Fruit fly (Drosophila melanogaster) whole organism, embryonic: Measurements from ENCODE around the gene CG10341.

Source experiments
- Aef1 ChIP-seq: fragments of 200-800 bp; sonication (Bioruptor generic); IDR thresholded peaks from 3 replicates; pipeline ENCODE4 v1.3.6; 2022; ENCODE audit warnings: missing biosample characterization, missing genetic modification characterization
- Awh ChIP-seq: fragments of 200-800 bp; sonication (Bioruptor generic); IDR thresholded peaks from 2 replicates; pipeline ENCODE4, ENCODE4 v1.3.6; 2022; ENCODE audit warnings: missing biosample characterization, missing genetic modification characterization
- CG10654 ChIP-seq: fragments of 200-800 bp; sonication (Bioruptor generic); optimal IDR thresholded peaks from 2 replicates; lab custom pipeline; 2016; ENCODE audit warnings: missing biosample characterization, missing genetic modification characterization
- CG11085 ChIP-seq: fragments of 200-800 bp; sonication (Bioruptor generic); IDR thresholded peaks from 2 replicates; pipeline ENCODE4 v1.3.6; 2022; ENCODE audit warnings: missing biosample characterization, missing genetic modification characterization
- CG12155 ChIP-seq: fragments of 200-800 bp; sonication (Bioruptor generic); optimal IDR thresholded peaks from 3 replicates; lab custom pipeline; 2016; ENCODE audit warnings: missing biosample characterization, missing genetic modification characterization
- CG12391 ChIP-seq: fragments of 200-800 bp; sonication (Bioruptor generic); optimal IDR thresholded peaks from 3 replicates; lab custom pipeline; 2018; ENCODE audit warnings: missing biosample characterization, mild to moderate bottlenecking, missing genetic modification characterization, moderate library complexity
- CG13624 ChIP-seq: fragments of 200-800 bp; sonication (Bioruptor generic); optimal IDR thresholded peaks from 2 replicates; lab custom pipeline; 2016; ENCODE audit warnings: missing biosample characterization, missing genetic modification characterization
- CG14050 ChIP-seq: fragments of 200-800 bp; sonication (Bioruptor generic); IDR thresholded peaks from 3 replicates; pipeline ENCODE4 v1.3.6; 2022; ENCODE audit warnings: missing biosample characterization, missing genetic modification characterization
- CG14441 ChIP-seq: fragments of 200-800 bp; sonication (Bioruptor generic); IDR thresholded peaks from 2 replicates; pipeline ENCODE4 v1.3.6; 2022; ENCODE audit warnings: missing biosample characterization, missing genetic modification characterization
- CG14667 ChIP-seq: fragments of 200-800 bp; sonication (Bioruptor generic); IDR thresholded peaks from 2 replicates; pipeline ENCODE4 v1.3.6; 2022; ENCODE audit warnings: missing biosample characterization, missing genetic modification characterization
- CG14710 ChIP-seq: fragments of 200-800 bp; sonication (Bioruptor generic); optimal IDR thresholded peaks from 3 replicates; lab custom pipeline; 2019; ENCODE audit warnings: missing biosample characterization, mild to moderate bottlenecking, missing genetic modification characterization, moderate library complexity
- CG15514 ChIP-seq: fragments of 200-800 bp; sonication (Bioruptor generic); optimal IDR thresholded peaks from 3 replicates; lab custom pipeline; 2017; ENCODE audit warnings: missing biosample characterization, missing genetic modification characterization, mild to moderate bottlenecking, moderate library complexity, missing genetic modification reagents
- CG1832 ChIP-seq: fragments of 200-800 bp; sonication (Bioruptor generic); optimal IDR thresholded peaks from 2 replicates; lab custom pipeline; 2017; ENCODE audit warnings: missing biosample characterization, mild to moderate bottlenecking, missing genetic modification characterization, inconsistent platforms
- CG18619 ChIP-seq: fragments of 200-800 bp; sonication (Bioruptor generic); optimal IDR thresholded peaks from 3 replicates; lab custom pipeline; 2017; ENCODE audit warnings: missing biosample characterization, mild to moderate bottlenecking, missing genetic modification characterization
- CG31388 ChIP-seq: fragments of 200-800 bp; sonication (Bioruptor generic); optimal IDR thresholded peaks from 2 replicates; lab custom pipeline; 2016; ENCODE audit warnings: missing biosample characterization, missing genetic modification characterization
- CG32532 ChIP-seq: fragments of 200-800 bp; sonication (Bioruptor generic); IDR thresholded peaks from 2 replicates; pipeline ENCODE4 v1.3.6; 2022; ENCODE audit warnings: missing biosample characterization, missing genetic modification characterization
- CG3847 ChIP-seq: fragments of 200-800 bp; sonication (Bioruptor generic); IDR thresholded peaks from 2 replicates; pipeline ENCODE4 v1.3.6; 2022; ENCODE audit warnings: missing biosample characterization, missing genetic modification characterization
- CG6272 ChIP-seq: fragments of 200-800 bp; sonication (Bioruptor generic); IDR thresholded peaks from 2 replicates; pipeline ENCODE4 v1.3.6; 2022; ENCODE audit warnings: missing biosample characterization, missing genetic modification characterization
- CG6654 ChIP-seq: fragments of 200-800 bp; sonication (Bioruptor generic); optimal IDR thresholded peaks from 2 replicates; lab custom pipeline; 2017; ENCODE audit warnings: missing biosample characterization, mild to moderate bottlenecking, missing genetic modification characterization
- CG6791 ChIP-seq: fragments of 200-800 bp; sonication (Bioruptor generic); IDR thresholded peaks from 3 replicates; pipeline ENCODE4 v1.3.6; 2022; ENCODE audit warnings: missing biosample characterization, missing genetic modification characterization; ENCODE audit not compliant: partially characterized antibody
- CG6813 ChIP-seq: fragments of 200-800 bp; sonication (Bioruptor generic); optimal IDR thresholded peaks from 2 replicates; lab custom pipeline; 2017; ENCODE audit warnings: missing biosample characterization, missing genetic modification characterization, mild to moderate bottlenecking, moderate library complexity, missing genetic modification reagents
- D19A ChIP-seq: fragments of 200-800 bp; optimal IDR thresholded peaks from 3 replicates; lab custom pipeline; 2019; ENCODE audit warnings: missing biosample characterization, mild to moderate bottlenecking, missing genetic modification characterization, moderate library complexity
- HLH3B ChIP-seq: fragments of 200-800 bp; sonication (Bioruptor generic); IDR thresholded peaks from 2 replicates; pipeline ENCODE4 v1.3.6; 2022; ENCODE audit warnings: missing biosample characterization, missing genetic modification characterization
- HmgD ChIP-seq: fragments of 200-800 bp; sonication (Bioruptor generic); optimal IDR thresholded peaks from 3 replicates; lab custom pipeline; 2016; ENCODE audit warnings: missing biosample characterization, missing genetic modification characterization
- Meics ChIP-seq: fragments of 200-800 bp; sonication (Bioruptor generic); optimal IDR thresholded peaks from 2 replicates; lab custom pipeline; 2017; ENCODE audit warnings: missing biosample characterization, mild to moderate bottlenecking, missing genetic modification characterization
- Mrtf ChIP-seq: fragments of 200-800 bp; sonication (Bioruptor generic); IDR thresholded peaks from 3 replicates; pipeline ENCODE4 v1.3.6; 2022; ENCODE audit warnings: missing biosample characterization, missing genetic modification characterization
- Pdp1 ChIP-seq, 2 experiments: fragments of 200-800 bp; sonication (Bioruptor generic); optimal IDR thresholded peaks; 3 replicates each; lab custom pipeline; 2016; ENCODE audit warnings: missing biosample characterization in 2 of 2, missing genetic modification characterization in 2 of 2, mild to moderate bottlenecking in 1 of 2, moderate library complexity in 1 of 2
- Rx ChIP-seq: fragments of 200-800 bp; sonication (Bioruptor generic); IDR thresholded peaks from 2 replicates; pipeline ENCODE4 v1.3.6; 2022; ENCODE audit warnings: missing biosample characterization, missing genetic modification characterization
- Sox100B ChIP-seq: fragments of 200-800 bp; sonication (Bioruptor generic); optimal IDR thresholded peaks from 3 replicates; lab custom pipeline; 2018; ENCODE audit warnings: missing biosample characterization, mild to moderate bottlenecking, missing genetic modification characterization
- Trl ChIP-seq, 3 experiments: fragments of >200 bp in 2 of 3; fragments of 200-800 bp in 1 of 3; sonication (Bioruptor generic) in 1 of 3; optimal IDR thresholded peaks; 2 replicates in 1 of 3; 3 replicates in 2 of 3; lab custom pipeline; 2016 to 2017; ENCODE audit warnings: missing biosample characterization in 1 of 3, missing genetic modification characterization in 1 of 3
- Xbp1 ChIP-seq: fragments of 200-800 bp; sonication (Bioruptor generic); optimal IDR thresholded peaks from 3 replicates; lab custom pipeline; 2016; ENCODE audit warnings: missing biosample characterization, mild to moderate bottlenecking, missing genetic modification characterization
- amos ChIP-seq: fragments of 200-800 bp; sonication (Bioruptor generic); IDR thresholded peaks from 2 replicates; pipeline ENCODE4 v1.3.6; 2022; ENCODE audit warnings: missing biosample characterization, missing genetic modification characterization; ENCODE audit not compliant: partially characterized antibody
- az2 ChIP-seq: fragments of 200-800 bp; sonication (Bioruptor generic); optimal IDR thresholded peaks from 3 replicates; lab custom pipeline; 2016; ENCODE audit warnings: missing biosample characterization, missing genetic modification characterization
- crol ChIP-seq: fragments of 200-800 bp; sonication (Bioruptor generic); IDR thresholded peaks from 2 replicates; pipeline ENCODE4 v1.3.6; 2022; ENCODE audit warnings: missing biosample characterization, missing genetic modification characterization
- da ChIP-seq: fragments of 200-800 bp; sonication (Bioruptor generic); optimal IDR thresholded peaks from 2 replicates; lab custom pipeline; 2016; ENCODE audit warnings: missing biosample characterization, missing genetic modification characterization
- dimm ChIP-seq: fragments of 200-800 bp; sonication (Bioruptor generic); IDR thresholded peaks from 2 replicates; pipeline ENCODE4 v1.3.6; 2022; ENCODE audit warnings: missing biosample characterization, missing genetic modification characterization
- dpn ChIP-seq, 2 experiments: fragments of 200-800 bp; sonication (Bioruptor generic); optimal IDR thresholded peaks; 3 replicates each; lab custom pipeline; 2016; ENCODE audit warnings: missing biosample characterization in 2 of 2, missing genetic modification characterization in 2 of 2
- ems ChIP-seq: fragments of 200-800 bp; sonication (Bioruptor generic); optimal IDR thresholded peaks from 3 replicates; lab custom pipeline; 2016; ENCODE audit warnings: missing biosample characterization, missing genetic modification characterization
- gt ChIP-seq: fragments of 200-800 bp; sonication (Bioruptor generic); IDR thresholded peaks from 2 replicates; pipeline ENCODE4 v1.3.6; 2022; ENCODE audit warnings: missing biosample characterization, missing genetic modification characterization
- lmd ChIP-seq: fragments of 200-800 bp; sonication (Bioruptor generic); IDR thresholded peaks from 2 replicates; pipeline ENCODE4 v1.3.6; 2022; ENCODE audit warnings: missing biosample characterization, missing genetic modification characterization
- nmo ChIP-seq: fragments of 200-800 bp; sonication (Bioruptor generic); optimal IDR thresholded peaks from 2 replicates; lab custom pipeline; 2018; ENCODE audit warnings: missing biosample characterization, mild to moderate bottlenecking, missing genetic modification characterization, moderate library complexity
- phol ChIP-seq: fragments of 200-800 bp; sonication (Bioruptor generic); optimal IDR thresholded peaks from 3 replicates; lab custom pipeline; 2018; ENCODE audit warnings: missing biosample characterization, mild to moderate bottlenecking, missing genetic modification characterization, moderate library complexity
- pita ChIP-seq: fragments of 200-800 bp; sonication (Bioruptor generic); optimal IDR thresholded peaks from 2 replicates; lab custom pipeline; 2017; ENCODE audit warnings: missing biosample characterization, mild to moderate bottlenecking, missing genetic modification characterization
- pum ChIP-seq: fragments of 200-800 bp; sonication (Bioruptor generic); optimal IDR thresholded peaks from 2 replicates; lab custom pipeline; 2016; ENCODE audit warnings: missing biosample characterization, missing genetic modification characterization
- stwl ChIP-seq: fragments of 200-800 bp; sonication (Bioruptor generic); optimal IDR thresholded peaks from 3 replicates; lab custom pipeline; 2018; ENCODE audit warnings: missing biosample characterization, mild to moderate bottlenecking, missing genetic modification characterization, moderate library complexity
- tgo ChIP-seq: fragments of 200-800 bp; sonication (Bioruptor generic); IDR thresholded peaks from 3 replicates; pipeline ENCODE4 v1.3.6; 2022; ENCODE audit warnings: missing biosample characterization, missing genetic modification characterization
- unpg ChIP-seq: fragments of 200-800 bp; sonication (Bioruptor generic); optimal IDR thresholded peaks from 3 replicates; lab custom pipeline; 2018; ENCODE audit warnings: missing biosample characterization, mild to moderate bottlenecking, missing genetic modification characterization, moderate library complexity
- vnd ChIP-seq: fragments of 200-800 bp; sonication (Bioruptor generic); IDR thresholded peaks from 3 replicates; pipeline ENCODE4 v1.3.6; 2022; ENCODE audit warnings: missing biosample characterization, missing genetic modification characterization; ENCODE audit not compliant: partially characterized antibody

CG10341 gene

DNA sequence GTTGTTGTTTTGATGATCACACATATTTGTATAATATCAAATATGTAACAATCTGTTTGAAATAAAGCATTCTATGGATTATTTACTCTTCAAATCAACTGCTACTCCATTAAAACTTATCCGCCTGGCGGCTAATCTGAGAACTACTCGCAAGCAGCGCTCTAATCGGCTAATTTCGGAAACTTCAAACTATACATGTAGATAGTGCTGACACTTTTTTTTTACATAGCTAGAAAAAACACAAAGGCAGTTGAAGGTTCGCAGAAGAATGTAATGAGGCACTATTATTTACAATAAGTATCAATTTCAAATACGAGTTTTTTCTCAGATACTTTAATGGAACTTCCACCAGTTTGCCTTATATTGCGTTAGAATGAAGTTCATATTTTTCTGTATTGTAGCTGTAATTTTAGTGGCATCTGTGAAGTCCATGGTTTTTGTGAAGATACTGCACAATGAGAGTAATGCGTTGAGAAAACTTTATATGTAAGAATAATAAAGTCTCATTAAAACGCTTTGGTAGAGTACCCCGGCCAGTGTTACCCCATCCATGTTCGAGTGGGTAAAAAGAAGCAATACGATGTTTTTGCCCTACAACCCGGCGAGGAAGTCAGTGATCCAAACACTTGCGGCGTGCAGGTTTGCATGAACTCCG lies 32.4 kb upstream of the CG10341 start (continued):
- TF ChIP-seq Pdp1 (GFP tag; optimal IDR thresholded peaks at IDR 0.05; lab: Kevin White, UChicago) (peak in 1 of 2 experiments; percentile 58), nmo (GFP tag; lab: Kevin White, UChicago) (peak; percentile 53), CG14441 (peak; percentile 49; the same call in 1 of the 2 replicates), Mrtf (GFP tag; lab: Robert Waterston, UW) (peak; percentile 71; the same call in 2 of the 3 replicates), vnd (GFP tag; lab: Robert Waterston, UW) (0 out of 3 replicates have a peak, but pooled peaks have one; percentile 25), crol (GFP tag; lab: Robert Waterston, UW) (peak; percentile 36; the same call in 1 of the 2 replicates), pita (GFP tag; lab: Kevin White, UChicago) (peak; percentile 26), Aef1 (peak; percentile 47; the same call in 2 of the 3 replicates), CG3847 (peak; percentile 34), dpn (GFP tag; optimal IDR thresholded peaks at IDR 0.05; lab: Kevin White, UChicago) (peak; percentile 45 to 57), CG32532 (peak; percentile 85), Awh (peak; percentile 34; the same call in 1 of the 2 replicates), da (GFP tag; lab: Kevin White, UChicago) (peak; percentile 25), CG6791 (GFP tag; lab: Robert Waterston, UW) (peak; percentile 12; the same call in 1 of the 3 replicates), tgo (peak; percentile 50), Xbp1 (peak; percentile 82), stwl (tag; lab: Kevin White, UChicago) (peak; percentile 96), HmgD (GFP tag; lab: Kevin White, UChicago) (peak; percentile 80), CG14050 (GFP tag; lab: Robert Waterston, UW) (peak; percentile 33; the same call in 1 of the 3 replicates), CG6272 (GFP tag; lab: Robert Waterston, UW) (peak; percentile 58; the same call in 1 of the 2 replicates), CG31388 (GFP tag; lab: Kevin White, UChicago) (peak; percentile 7), phol (tag; lab: Kevin White, UChicago) (peak; percentile 56), lmd (GFP tag; lab: Robert Waterston, UW) (peak; percentile 42; the same call in 1 of the 2 replicates), Rx (no peak), dimm (GFP tag; lab: Robert Waterston, UW) (no peak), pum (GFP tag; lab: Kevin White, UChicago) (peak; percentile 22), gt (GFP tag; lab: Robert Waterston, UW) (no peak), CG18619 (GFP tag; lab: Kevin White, UChicago) (peak; percentile 19), ems (GFP tag; lab: Kevin White, UChicago) (peak; percentile 31), CG6813 (GFP tag; lab: Kevin White, UChicago) (peak; percentile 13), CG14710 (tag; lab: Kevin White, UChicago) (peak; percentile 92), D19A (peak; percentile 39), CG12391 (tag; lab: Kevin White, UChicago) (peak; percentile 17), CG12155 (GFP tag; lab: Kevin White, UChicago) (peak; percentile 13), CG13624 (GFP tag; lab: Kevin White, UChicago) (peak; percentile 64), Meics (GFP tag; lab: Kevin White, UChicago) (peak; percentile 49), CG1832 (no peak), az2 (GFP tag; lab: Kevin White, UChicago) (peak; percentile 62), Trl (optimal IDR thresholded peaks at IDR 0.05; lab: Kevin White, UChicago) (no peak), Trl (GFP tag; optimal IDR thresholded peaks at IDR 0.05; lab: Kevin White, UChicago) (peak; percentile 45), CG15514 (peak; percentile 45), CG14667 (GFP tag; lab: Robert Waterston, UW) (peak; percentile 67), HLH3B (GFP tag; lab: Robert Waterston, UW) (peak; percentile 28; the same call in 1 of the 2 replicates), unpg (GFP tag; lab: Kevin White, UChicago) (no peak), CG6654 (GFP tag; lab: Kevin White, UChicago) (no peak), CG11085 (GFP tag; lab: Robert Waterston, UW) (peak; percentile 40; the same call in 1 of the 2 replicates), CG10654 (GFP tag; lab: Kevin White, UChicago) (peak; percentile 24), amos (peak; percentile 68), Sox100B (GFP tag; lab: Kevin White, UChicago) (no peak)
